Worm (Caenorhabditis elegans): Measurements from ENCODE around the gene btf-1.
A peak's percentile ranks its signal among the peaks of the same experiment; 100 is the strongest.

The btf-1 gene

ce11 chrII:13159869-13160268 lies 40.1 kb upstream of the btf-1 start (continued):
- TF ChIP-seq Y75B8A.6 (GFP tag; IDR thresholded peaks at IDR 0.05) (no peak), mep-1 (tag; optimal IDR thresholded peaks at IDR 0.05) (no peak)

- no peak for TF ChIP-seq T20F7.1 (GFP tag; optimal IDR thresholded peaks at IDR 0.05)
- peak; percentile 92 for TF ChIP-seq aha-1 (tag)
- no peak for TF ChIP-seq zfp-3 (GFP tag; conservative IDR thresholded peaks at IDR 0.05)
These were observed 37.0 kb upstream of the btf-1 start for ce11 chrII:13163009-13163408.

ce11 chrII:13164062-13164461 lies 35.9 kb upstream of the btf-1 start:
- TF ChIP-seq zag-1 (tag; optimal IDR thresholded peaks at IDR 0.05) (no peak), aha-1 (tag) (peak; percentile 94)

- peak in 1 of 2 experiments; percentile 40 for TF ChIP-seq unc-62 (GFP tag; optimal IDR thresholded peaks at IDR 0.05 in 1 of 2)
- TF ChIP-seq unc-62 (tag; optimal IDR thresholded peaks at IDR 0.05), result no peak
- no peak for TF ChIP-seq spr-3 (GFP tag; optimal IDR thresholded peaks at IDR 0.05)
- TF ChIP-seq nhr-28 (tag; optimal IDR thresholded peaks at IDR 0.05), result peak; percentile 61
- TF ChIP-seq nhr-102 (tag; optimal IDR thresholded peaks at IDR 0.05), result peak; percentile 9
- TF ChIP-seq Y48G9A.11 (GFP tag; IDR thresholded peaks at IDR 0.05), result no peak
- TF ChIP-seq hlh-11 (tag; optimal IDR thresholded peaks at IDR 0.05), result peak; percentile 87
- TF ChIP-seq daf-16 (GFP tag; optimal IDR thresholded peaks at IDR 0.05), result no peak
- TF ChIP-seq daf-16 (tag; optimal IDR thresholded peaks at IDR 0.05), result peak; percentile 63
- peak; percentile 53 for TF ChIP-seq aha-1 (tag)
- TF ChIP-seq dmd-6 (GFP tag; IDR thresholded peaks at IDR 0.05), result peak; percentile 82
- TF ChIP-seq daf-12 (tag; optimal IDR thresholded peaks at IDR 0.05), result no peak
- no peak for TF ChIP-seq nhr-41 (GFP tag; IDR thresholded peaks at IDR 0.05)
- TF ChIP-seq dve-1 (tag; optimal IDR thresholded peaks at IDR 0.05; ENCODE audit: insufficient read depth), result peak; percentile 68
- TF ChIP-seq sdz-12 (GFP tag; optimal IDR thresholded peaks at IDR 0.05), result no peak
- TF ChIP-seq nhr-42 (GFP tag; IDR thresholded peaks at IDR 0.05), result no peak
- TF ChIP-seq egl-43 (GFP tag; IDR thresholded peaks at IDR 0.05), result no peak
- no peak for TF ChIP-seq saeg-2 (GFP tag; IDR thresholded peaks at IDR 0.05)
- TF ChIP-seq nhr-10 (tag; optimal IDR thresholded peaks at IDR 0.05), result no peak
- peak; percentile 93 for TF ChIP-seq hlh-30 (tag; optimal IDR thresholded peaks at IDR 0.05; ENCODE audit: insufficient read depth)
- 0 out of 2 replicates have a peak, but pooled peaks have one; percentile 25 for TF ChIP-seq php-3 (GFP tag; IDR thresholded peaks at IDR 0.05)
- no peak for TF ChIP-seq unc-130 (GFP tag; optimal IDR thresholded peaks at IDR 0.05)
- no peak for TF ChIP-seq daf-8 (GFP tag; IDR thresholded peaks at IDR 0.05)
- TF ChIP-seq mep-1 (tag; optimal IDR thresholded peaks at IDR 0.05), result peak; percentile 15
- TF ChIP-seq nhr-77 (tag; optimal IDR thresholded peaks at IDR 0.05), result peak; percentile 48
- TF ChIP-seq nhr-48 (tag; optimal IDR thresholded peaks at IDR 0.05), result peak; percentile 57
- no peak for TF ChIP-seq T20F7.1 (GFP tag; optimal IDR thresholded peaks at IDR 0.05)
- TF ChIP-seq mdl-1 (tag; optimal IDR thresholded peaks at IDR 0.05), result peak in 1 of 2 experiments; percentile 13
These were observed 34.2 kb upstream of the btf-1 start, which contains the start of gene moe-3 for ce11 chrII:13165683-13166259. Gene moe-3 (minus strand): TSS chrII:13165733.

ce11 chrII:13167493-13167892 lies 32.5 kb upstream of the btf-1 start:
- TF ChIP-seq fkh-10 (GFP tag; optimal IDR thresholded peaks at IDR 0.05), result no peak
- TF ChIP-seq dve-1 (tag; optimal IDR thresholded peaks at IDR 0.05; ENCODE audit: insufficient read depth), result no peak
- peak; percentile 25 for TF ChIP-seq spr-1 (tag; optimal IDR thresholded peaks at IDR 0.05)
- TF ChIP-seq ZK337.2 (GFP tag; IDR thresholded peaks at IDR 0.05), result no peak
- TF ChIP-seq nhr-6 (tag; optimal IDR thresholded peaks at IDR 0.05), result no peak
- no peak for TF ChIP-seq Y75B8A.6 (GFP tag; IDR thresholded peaks at IDR 0.05)
- TF ChIP-seq nhr-111 (GFP tag; optimal IDR thresholded peaks at IDR 0.05), result no peak
- TF ChIP-seq nhr-48 (tag; optimal IDR thresholded peaks at IDR 0.05), result peak; percentile 24
- TF ChIP-seq mxl-3 (GFP tag; optimal IDR thresholded peaks at IDR 0.05), result peak; percentile 16
- TF ChIP-seq daf-19 (GFP tag; conservative IDR thresholded peaks at IDR 0.05), result no peak
- no peak for TF ChIP-seq lim-7 (GFP tag; IDR thresholded peaks at IDR 0.05)
- no peak for TF ChIP-seq zag-1 (tag; optimal IDR thresholded peaks at IDR 0.05)
- TF ChIP-seq F37D6.2 (tag; optimal IDR thresholded peaks at IDR 0.05), result no peak
- TF ChIP-seq snpc-1.2 (GFP tag; IDR thresholded peaks at IDR 0.05), result no peak
- no peak for TF ChIP-seq tra-1 (GFP tag; IDR thresholded peaks at IDR 0.05)
- TF ChIP-seq rbr-2 (tag; optimal IDR thresholded peaks at IDR 0.05), result no peak
- no peak for TF ChIP-seq vab-7 (GFP tag; IDR thresholded peaks at IDR 0.05)
- no peak for TF ChIP-seq F44E2.7 (GFP tag; IDR thresholded peaks at IDR 0.05)

All from whole organism, L4 larva.